Worm (Caenorhabditis elegans) whole organism, young adult: ENCODE measurements around the gene F14H8.5.

ENCODE experiments used
- B0019.2 ChIP-seq: fragments of 200-800 bp; sonication (Bioruptor generic); conservative IDR thresholded peaks from 2 replicates; pipeline ENCODE4 v1.3.6; 2022; ENCODE audit warnings: missing genetic modification reagents, missing genetic modification characterization, missing compliant biosample characterization
- C17E4.6 ChIP-seq: fragments of 200-800 bp; sonication (Bioruptor generic); IDR thresholded peaks from 2 replicates; pipeline ENCODE4 v1.3.6; 2022; ENCODE audit warnings: missing genetic modification reagents, missing genetic modification characterization, missing compliant biosample characterization
- D2030.7 ChIP-seq: fragments of 200-800 bp; sonication (Bioruptor generic); IDR thresholded peaks from 2 replicates; pipeline ENCODE4 v1.3.6; 2022; ENCODE audit warnings: missing genetic modification reagents, missing genetic modification characterization, missing compliant biosample characterization
- F23B12.7 ChIP-seq: sonication (generic microtip); optimal IDR thresholded peaks from 2 replicates; lab custom pipeline; 2017; ENCODE audit warnings: missing genetic modification characterization, mild to moderate bottlenecking, missing compliant biosample characterization, antibody characterized with exemption, moderate library complexity; ENCODE audit not compliant: insufficient read depth
- F33H1.4 ChIP-seq: fragments of 200-800 bp; sonication (Bioruptor generic); IDR thresholded peaks from 2 replicates; pipeline ENCODE4 v1.3.6; 2022; ENCODE audit warnings: missing genetic modification reagents, missing genetic modification characterization, missing compliant biosample characterization
- F39B2.1 ChIP-seq: fragments of 200-800 bp; sonication (Bioruptor generic); IDR thresholded peaks from 2 replicates; pipeline ENCODE4 v1.3.6; 2022; ENCODE audit warnings: missing genetic modification reagents, missing genetic modification characterization, missing compliant biosample characterization
- F55B11.4 ChIP-seq: sonication (generic microtip); optimal IDR thresholded peaks from 2 replicates; lab custom pipeline; 2016; ENCODE audit warnings: missing compliant biosample characterization, missing genetic modification characterization, borderline replicate concordance; ENCODE audit not compliant: insufficient read depth
- K12H6.12 ChIP-seq: fragments of 200-800 bp; sonication (Bioruptor generic); optimal IDR thresholded peaks from 2 replicates; lab custom pipeline; 2018; ENCODE audit warnings: mild to moderate bottlenecking, missing genetic modification characterization, missing compliant biosample characterization
- Y95B8A.8 ChIP-seq: fragments of 200-800 bp; sonication (Bioruptor generic); IDR thresholded peaks from 2 replicates; pipeline ENCODE4 v1.3.6; 2022; ENCODE audit warnings: missing genetic modification reagents, missing genetic modification characterization, missing compliant biosample characterization
- ZK185.1 ChIP-seq: sonication (generic microtip); optimal IDR thresholded peaks from 2 replicates; lab custom pipeline; 2016; ENCODE audit warnings: mild to moderate bottlenecking, missing genetic modification characterization, missing compliant biosample characterization; ENCODE audit not compliant: poor library complexity, severe bottlenecking
- attf-3 ChIP-seq: fragments of 200-800 bp; sonication (Bioruptor generic); conservative IDR thresholded peaks from 2 replicates; pipeline ENCODE4 v1.3.6; 2022; ENCODE audit warnings: missing genetic modification reagents, missing genetic modification characterization, missing compliant biosample characterization
- ceh-100 ChIP-seq: fragments of 200-800 bp; sonication (Bioruptor generic); IDR thresholded peaks from 2 replicates; pipeline ENCODE4 v1.3.6; 2022; ENCODE audit warnings: missing genetic modification reagents, missing genetic modification characterization, missing compliant biosample characterization
- ceh-40 ChIP-seq: fragments of 200-800 bp; sonication (Bioruptor generic); IDR thresholded peaks from 2 replicates; pipeline ENCODE4 v1.3.6; 2022; ENCODE audit warnings: missing genetic modification characterization, missing compliant biosample characterization
- ceh-91 ChIP-seq: fragments of 200-800 bp; sonication (Bioruptor generic); IDR thresholded peaks from 2 replicates; pipeline ENCODE4 v1.3.6; 2022; ENCODE audit warnings: missing genetic modification reagents, missing genetic modification characterization, missing compliant biosample characterization
- dox-1 ChIP-seq: fragments of 200-800 bp; sonication (Bioruptor generic); IDR thresholded peaks from 2 replicates; pipeline ENCODE4 v1.3.6; 2022; ENCODE audit warnings: missing genetic modification reagents, missing genetic modification characterization, missing compliant biosample characterization
- dpl-1 ChIP-seq: fragments of 150-350 bp; optimal IDR thresholded peaks from 2 replicates; lab custom pipeline; 2014; ENCODE audit warnings: missing biosample characterization, missing genetic modification reagents, missing genetic modification characterization
- efl-1 ChIP-seq: fragments of 150-350 bp; optimal IDR thresholded peaks from 2 replicates; lab custom pipeline; 2014; ENCODE audit warnings: missing biosample characterization, missing genetic modification reagents, missing genetic modification characterization
- ekl-4 ChIP-seq: fragments of 200-800 bp; sonication (Bioruptor generic); IDR thresholded peaks from 2 replicates; pipeline ENCODE4 v1.3.6; 2022; ENCODE audit warnings: missing genetic modification reagents, missing genetic modification characterization, missing compliant biosample characterization
- hlh-12 ChIP-seq: sonication (generic microtip); optimal IDR thresholded peaks from 2 replicates; lab custom pipeline; 2016; ENCODE audit warnings: missing genetic modification characterization, missing compliant biosample characterization
- hmg-1.2 ChIP-seq: fragments of 200-800 bp; sonication (Bioruptor generic); IDR thresholded peaks from 2 replicates; pipeline ENCODE4 v1.3.6; 2022; ENCODE audit warnings: missing genetic modification reagents, missing genetic modification characterization, missing compliant biosample characterization
- hsf-1 ChIP-seq: fragments of 200-800 bp; sonication (Bioruptor generic); IDR thresholded peaks from 2 replicates; pipeline ENCODE4 v1.3.6; 2022; ENCODE audit warnings: missing genetic modification reagents, missing genetic modification characterization, missing compliant biosample characterization
- lag-1 ChIP-seq: fragments of 200-800 bp; sonication (Bioruptor generic); IDR thresholded peaks from 2 replicates; pipeline ENCODE4 v1.3.6; 2022; ENCODE audit warnings: missing genetic modification reagents, missing genetic modification characterization, missing compliant biosample characterization
- let-526 ChIP-seq: fragments of 200-800 bp; sonication (Bioruptor generic); IDR thresholded peaks from 2 replicates; pipeline ENCODE4 v1.3.6; 2022; ENCODE audit warnings: missing genetic modification reagents, missing genetic modification characterization, missing compliant biosample characterization
- lin-35 ChIP-seq, 3 experiments: fragments of 150-350 bp in 2 of 3; sonication (generic microtip) in 1 of 3; optimal IDR thresholded peaks; 2 replicates each; lab custom pipeline; 2014 to 2018; ENCODE audit warnings: missing biosample characterization in 3 of 3, missing genetic modification characterization in 3 of 3, missing genetic modification reagents in 3 of 3
- lin-54 ChIP-seq: fragments of 200-800 bp; sonication (Bioruptor generic); optimal IDR thresholded peaks from 2 replicates; lab custom pipeline; 2018; ENCODE audit warnings: mild to moderate bottlenecking, missing genetic modification characterization, missing compliant biosample characterization
- lir-1 ChIP-seq: fragments of 200-800 bp; sonication (Bioruptor generic); conservative IDR thresholded peaks from 2 replicates; pipeline ENCODE4 v1.3.6; 2022; ENCODE audit warnings: missing genetic modification reagents, missing genetic modification characterization, missing compliant biosample characterization
- lsl-1 ChIP-seq: fragments of 200-800 bp; sonication (Bioruptor generic); optimal IDR thresholded peaks from 2 replicates; lab custom pipeline; 2018; ENCODE audit warnings: mild to moderate bottlenecking, missing genetic modification characterization, moderate library complexity, missing compliant biosample characterization
- madf-3 ChIP-seq: fragments of 200-800 bp; sonication (Bioruptor generic); IDR thresholded peaks from 2 replicates; pipeline ENCODE4 v1.3.6; 2022; ENCODE audit warnings: missing genetic modification reagents, missing genetic modification characterization, missing compliant biosample characterization
- madf-8 ChIP-seq: fragments of 200-800 bp; sonication (Bioruptor generic); conservative IDR thresholded peaks from 2 replicates; pipeline ENCODE4 v1.3.6; 2022; ENCODE audit warnings: missing genetic modification reagents, missing genetic modification characterization, missing compliant biosample characterization
- mcd-1 ChIP-seq: fragments of 200-800 bp; sonication (Bioruptor generic); IDR thresholded peaks from 2 replicates; pipeline ENCODE4 v1.3.6; 2022; ENCODE audit warnings: missing genetic modification reagents, missing genetic modification characterization, missing compliant biosample characterization
- pbrm-1 ChIP-seq: fragments of 200-800 bp; sonication (Bioruptor generic); IDR thresholded peaks from 2 replicates; pipeline ENCODE4 v1.3.6; 2022; ENCODE audit warnings: missing genetic modification reagents, missing genetic modification characterization, missing compliant biosample characterization
- rcor-1 ChIP-seq: fragments of 200-800 bp; sonication (Bioruptor generic); IDR thresholded peaks from 2 replicates; pipeline ENCODE4 v1.3.6; 2022; ENCODE audit warnings: missing genetic modification reagents, missing genetic modification characterization, missing compliant biosample characterization
- rpc-1 ChIP-seq, 2 experiments: fragments of 150-350 bp in 1 of 2; sonication (generic microtip) in 1 of 2; optimal IDR thresholded peaks; 2 replicates each; lab custom pipeline; 2014 to 2018; ENCODE audit warnings: missing biosample characterization in 1 of 2, missing genetic modification characterization in 1 of 2, missing genetic modification reagents in 1 of 2, missing genotype in 1 of 2
- sdz-38 ChIP-seq: sonication (generic microtip); optimal IDR thresholded peaks from 2 replicates; lab custom pipeline; 2016; ENCODE audit warnings: missing genotype, missing genetic modification characterization, missing compliant biosample characterization
- sea-2 ChIP-seq: fragments of 200-800 bp; sonication (Bioruptor generic); IDR thresholded peaks from 2 replicates; pipeline ENCODE4 v1.3.6; 2022; ENCODE audit warnings: missing genetic modification characterization, missing compliant biosample characterization
- snpc-1.3 ChIP-seq: sonication (generic microtip); optimal IDR thresholded peaks from 2 replicates; lab custom pipeline; 2017; ENCODE audit warnings: missing genetic modification characterization, mild to moderate bottlenecking, missing compliant biosample characterization, antibody characterized with exemption, moderate library complexity, missing genotype, missing genetic modification reagents; ENCODE audit not compliant: insufficient read depth
- snpc-3.4 ChIP-seq: sonication (generic microtip); optimal IDR thresholded peaks from 2 replicates; lab custom pipeline; 2017; ENCODE audit warnings: missing genetic modification characterization, mild to moderate bottlenecking, missing compliant biosample characterization, antibody characterized with exemption, moderate library complexity, missing genotype, missing genetic modification reagents
- snpc-4 ChIP-seq, 5 experiments: fragments of 150-350 bp in 1 of 5; sonication (generic microtip) in 4 of 5; optimal IDR thresholded peaks; 2 replicates each; lab custom pipeline; 2014 to 2018; ENCODE audit warnings: missing genetic modification characterization in 5 of 5, missing biosample characterization in 3 of 5, antibody characterized with exemption in 2 of 5, mild to moderate bottlenecking in 2 of 5, missing compliant biosample characterization in 2 of 5, missing genotype in 2 of 5, moderate library complexity in 2 of 5, missing genetic modification reagents in 1 of 5
- somi-1 ChIP-seq: fragments of 200-800 bp; sonication (Bioruptor generic); optimal IDR thresholded peaks from 2 replicates; lab custom pipeline; 2018; ENCODE audit warnings: mild to moderate bottlenecking, missing genetic modification characterization, missing compliant biosample characterization
- sptf-2 ChIP-seq: fragments of 200-800 bp; sonication (Bioruptor generic); optimal IDR thresholded peaks from 2 replicates; lab custom pipeline; 2018; ENCODE audit warnings: mild to moderate bottlenecking, missing genetic modification characterization, missing compliant biosample characterization
- tlf-1 ChIP-seq: fragments of 200-800 bp; sonication (Bioruptor generic); optimal IDR thresholded peaks from 2 replicates; lab custom pipeline; 2018; ENCODE audit warnings: mild to moderate bottlenecking, missing genetic modification characterization, missing compliant biosample characterization
- unc-130 ChIP-seq: sonication (generic microtip); optimal IDR thresholded peaks from 2 replicates; lab custom pipeline; 2016; ENCODE audit warnings: missing genetic modification reagents, missing genetic modification characterization, missing compliant biosample characterization
- xnd-1 ChIP-seq: sonication (generic microtip); optimal IDR thresholded peaks from 2 replicates; lab custom pipeline; 2016; ENCODE audit warnings: missing genotype, missing genetic modification reagents, missing genetic modification characterization, missing compliant biosample characterization
- ztf-25 ChIP-seq: fragments of 200-800 bp; sonication (Bioruptor generic); IDR thresholded peaks from 2 replicates; pipeline ENCODE4 v1.3.6; 2022; ENCODE audit warnings: missing genetic modification reagents, missing genetic modification characterization, missing compliant biosample characterization
- ztf-26 ChIP-seq: sonication (generic microtip); optimal IDR thresholded peaks from 2 replicates; lab custom pipeline; 2017; ENCODE audit warnings: missing genetic modification characterization, missing compliant biosample characterization
- ztf-3 ChIP-seq: fragments of 200-800 bp; sonication (Bioruptor generic); optimal IDR thresholded peaks from 2 replicates; lab custom pipeline; 2018; ENCODE audit warnings: mild to moderate bottlenecking, missing genetic modification characterization, missing compliant biosample characterization

Gene F14H8.5

ce11 chrV:14992627-14993117 is 28.2 kb upstream of the F14H8.5 start, which contains the start of gene T01C3.3:
T01C3.3 (minus strand) TSS chrV:14992677.
- TF ChIP-seq dpl-1 (GFP tag; lab: Kevin White, UChicago): peak; percentile 93
- TF ChIP-seq F23B12.7 (tag; lab: Kevin White, UChicago): no peak
- TF ChIP-seq K12H6.12 (tag; lab: Kevin White, UChicago): no peak
- no peak for TF ChIP-seq sea-2 (GFP tag; lab: Robert Waterston, UW)
- no peak for TF ChIP-seq rpc-1 (optimal IDR thresholded peaks at IDR 0.05; lab: Kevin White, UChicago)
- no peak for TF ChIP-seq rpc-1 (tag; optimal IDR thresholded peaks at IDR 0.05; lab: Kevin White, UChicago)
- TF ChIP-seq F39B2.1 (GFP tag; lab: Robert Waterston, UW): no peak
- peak; percentile 91 for TF ChIP-seq xnd-1 (tag; lab: Kevin White, UChicago)
- TF ChIP-seq attf-3 (GFP tag; lab: Robert Waterston, UW): peak; percentile 60
- TF ChIP-seq snpc-3.4 (tag; lab: Kevin White, UChicago): peak; percentile 72
- peak; percentile 56 for TF ChIP-seq rcor-1 (GFP tag; lab: Robert Waterston, UW)
- peak; percentile 50 for TF ChIP-seq mcd-1 (GFP tag; lab: Robert Waterston, UW)
- peak; percentile 92 for TF ChIP-seq ceh-91 (GFP tag; lab: Robert Waterston, UW)
- TF ChIP-seq let-526: no peak
- 0 out of 2 replicates have a peak, but pooled peaks have one; percentile 32 for TF ChIP-seq ceh-100
- peak; percentile 86 for TF ChIP-seq hsf-1 (GFP tag; lab: Robert Waterston, UW)
- TF ChIP-seq ekl-4 (GFP tag; lab: Robert Waterston, UW): 0 out of 2 replicates have a peak, but pooled peaks have one; percentile 33
- peak; percentile 78; the same call in 1 of the 2 replicates for TF ChIP-seq madf-3 (GFP tag; lab: Robert Waterston, UW)
- TF ChIP-seq ceh-40 (GFP tag; lab: Robert Waterston, UW): no peak
- TF ChIP-seq sptf-2 (GFP tag; lab: Kevin White, UChicago): no peak
- peak; percentile 13 for TF ChIP-seq snpc-1.3 (tag; lab: Kevin White, UChicago)
- TF ChIP-seq F55B11.4 (tag; lab: Kevin White, UChicago): no peak
- TF ChIP-seq ztf-3: no peak
- TF ChIP-seq lsl-1: peak; percentile 91
- TF ChIP-seq hmg-1.2 (GFP tag; lab: Robert Waterston, UW): peak; percentile 52
- TF ChIP-seq efl-1 (GFP tag; lab: Kevin White, UChicago): peak; percentile 98
- no peak for TF ChIP-seq lir-1 (GFP tag; lab: Robert Waterston, UW)
- TF ChIP-seq F33H1.4 (GFP tag; lab: Robert Waterston, UW): peak; percentile 78
- peak; percentile 17 for TF ChIP-seq unc-130 (GFP tag; lab: Kevin White, UChicago)
- peak; percentile 57 for TF ChIP-seq dox-1 (GFP tag; lab: Robert Waterston, UW)
- peak; percentile 54 for TF ChIP-seq tlf-1 (GFP tag; lab: Kevin White, UChicago)
- no peak for TF ChIP-seq ZK185.1 (tag; lab: Kevin White, UChicago)
- 0 out of 2 replicates have a peak, but pooled peaks have one; percentile 35 for TF ChIP-seq pbrm-1 (GFP tag; lab: Robert Waterston, UW)
- TF ChIP-seq B0019.2: peak; percentile 65; the same call in 1 of the 2 replicates
- peak in 1 of 3 experiments; percentile 59 for TF ChIP-seq lin-35 (GFP tag; optimal IDR thresholded peaks at IDR 0.05; lab: Kevin White, UChicago)
- peak; percentile 22 for TF ChIP-seq snpc-4 (GFP tag; optimal IDR thresholded peaks at IDR 0.05; lab: Kevin White, UChicago)
- peak in 1 of 4 experiments; percentile 10 for TF ChIP-seq snpc-4 (tag; optimal IDR thresholded peaks at IDR 0.05; lab: Kevin White, UChicago)
- TF ChIP-seq D2030.7 (GFP tag; lab: Robert Waterston, UW): peak; percentile 89
- TF ChIP-seq lag-1 (GFP tag; lab: Robert Waterston, UW): no peak
- peak; percentile 51; the same call in 1 of the 2 replicates for TF ChIP-seq Y95B8A.8
- no peak for TF ChIP-seq ztf-26 (tag; lab: Kevin White, UChicago)
- 0 out of 2 replicates have a peak, but pooled peaks have one; percentile 34 for TF ChIP-seq C17E4.6 (GFP tag; lab: Robert Waterston, UW)
- TF ChIP-seq ztf-25 (GFP tag; lab: Robert Waterston, UW): 0 out of 2 replicates have a peak, but pooled peaks have one; percentile 24
- peak; percentile 92 for TF ChIP-seq madf-8 (GFP tag; lab: Robert Waterston, UW)
- peak; percentile 52 for TF ChIP-seq lin-54
- TF ChIP-seq somi-1 (GFP tag; lab: Kevin White, UChicago): no peak
- TF ChIP-seq sdz-38 (tag; lab: Kevin White, UChicago): no peak
- no peak for TF ChIP-seq hlh-12 (tag; lab: Kevin White, UChicago)
